Worm (Caenorhabditis elegans) whole organism, young adult: ENCODE results near the gene fbxb-77.

ENCODE experiments used
- F55B11.4 ChIP-seq: sonication (generic microtip); optimal IDR thresholded peaks from 2 replicates; lab custom pipeline; 2016; ENCODE audit warnings: missing compliant biosample characterization, missing genetic modification characterization, borderline replicate concordance; ENCODE audit not compliant: insufficient read depth
- Y95B8A.8 ChIP-seq: fragments of 200-800 bp; sonication (Bioruptor generic); IDR thresholded peaks from 2 replicates; pipeline ENCODE4 v1.3.6; 2022; ENCODE audit warnings: missing genetic modification reagents, missing genetic modification characterization, missing compliant biosample characterization
- ama-1 ChIP-seq, 3 experiments: fragments of 150-350 bp in 1 of 3; sonication (generic microtip) in 2 of 3; optimal IDR thresholded peaks; 2 replicates each; lab custom pipeline; 2014 to 2018; ENCODE audit warnings: missing biosample characterization in 2 of 3, missing genetic modification characterization in 2 of 3, missing genetic modification reagents in 2 of 3
- tbx-9 ChIP-seq: sonication (generic microtip); optimal IDR thresholded peaks from 2 replicates; lab custom pipeline; 2016; ENCODE audit warnings: borderline replicate concordance, missing genetic modification characterization, inconsistent platforms, missing compliant biosample characterization

DNA sequence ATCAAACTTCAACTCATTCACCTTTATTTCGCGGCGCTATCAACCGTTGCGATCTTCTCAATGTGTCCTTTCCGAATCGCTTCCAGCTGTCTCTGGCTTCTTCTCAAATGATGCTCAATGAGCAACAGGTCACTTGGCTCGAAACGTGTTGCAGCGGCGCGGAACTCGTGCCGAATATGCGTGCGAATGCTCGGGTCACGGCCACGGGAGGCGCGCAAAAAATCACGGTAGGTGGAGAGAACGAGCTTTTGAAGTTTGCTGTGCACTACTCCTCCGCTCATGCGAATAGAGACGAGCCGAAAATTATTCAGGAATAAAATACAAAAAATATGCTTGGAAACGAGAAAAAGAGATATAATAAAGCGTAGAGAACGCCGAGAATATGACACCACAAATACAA is 45.5 kb downstream of the fbxb-77 start, which contains the start of gene cif-1:
- TF ChIP-seq F55B11.4 (tag; lab: Kevin White, UChicago), result no peak
- TF ChIP-seq Y95B8A.8, result no peak
- TF ChIP-seq tbx-9 (tag; lab: Kevin White, UChicago), result no peak
- no peak for TF ChIP-seq ama-1 (optimal IDR thresholded peaks at IDR 0.05; lab: Kevin White, UChicago)
- no peak for TF ChIP-seq ama-1 (GFP tag; optimal IDR thresholded peaks at IDR 0.05; lab: Kevin White, UChicago)
